Fruit fly (Drosophila melanogaster) whole organism, wandering third instar larva: ENCODE measurements around the gene chic.

ENCODE experiments used
- Abd-B ChIP-seq: fragments of >200 bp; optimal IDR thresholded peaks from 2 replicates; lab custom pipeline; 2017; ENCODE audit warnings: missing biosample characterization, missing genetic modification characterization
- HLH106 ChIP-seq: fragments of 200-800 bp; optimal IDR thresholded peaks from 3 replicates; lab custom pipeline; 2019; ENCODE audit warnings: missing biosample characterization, mild to moderate bottlenecking, missing genetic modification characterization, moderate library complexity
- Hnf4 ChIP-seq: fragments of 200-800 bp; sonication (Bioruptor generic); optimal IDR thresholded peaks from 2 replicates; lab custom pipeline; 2016; ENCODE audit warnings: missing biosample characterization, mild to moderate bottlenecking, missing genetic modification characterization
- Hr78 ChIP-seq: fragments of >200 bp; optimal IDR thresholded peaks from 2 replicates; lab custom pipeline; 2017; ENCODE audit warnings: missing biosample characterization, missing genetic modification characterization
- Jra ChIP-seq: sonication (Bioruptor generic); optimal IDR thresholded peaks from 2 replicates; lab custom pipeline; 2016; ENCODE audit warnings: missing biosample characterization, missing genetic modification characterization
- Mio ChIP-seq: sonication (Bioruptor generic); optimal IDR thresholded peaks from 2 replicates; lab custom pipeline; 2016; ENCODE audit warnings: missing biosample characterization, missing genetic modification characterization
- N ChIP-seq: fragments of >200 bp; optimal IDR thresholded peaks from 2 replicates; lab custom pipeline; 2018; ENCODE audit warnings: missing biosample characterization, missing external identifiers, missing genetic modification characterization
- OdsH ChIP-seq: fragments of 200-800 bp; sonication (Bioruptor generic); optimal IDR thresholded peaks from 2 replicates; lab custom pipeline; 2016; ENCODE audit warnings: missing biosample characterization, mild to moderate bottlenecking, missing genetic modification characterization
- dl ChIP-seq, 2 experiments: fragments of 175-275, 200-275 bp in 1 of 2; fragments of 200-275 bp in 1 of 2; sonication (Bioruptor generic); optimal IDR thresholded peaks; lab custom pipeline; 2018; ENCODE audit warnings: mild to moderate bottlenecking in 2 of 2, missing biosample characterization in 2 of 2, missing genetic modification characterization in 2 of 2, moderate library complexity in 2 of 2; ENCODE audit not compliant: partially characterized antibody in 2 of 2, insufficient read depth in 1 of 2
- ey ChIP-seq: fragments of 200-800 bp; sonication (Bioruptor generic); optimal IDR thresholded peaks from 2 replicates; lab custom pipeline; 2016; ENCODE audit warnings: missing biosample characterization, missing genetic modification characterization
- h ChIP-seq: fragments of 200-800 bp; sonication (Bioruptor generic); optimal IDR thresholded peaks from 3 replicates; lab custom pipeline; 2016; ENCODE audit warnings: missing biosample characterization, mild to moderate bottlenecking, missing genetic modification characterization
- jim ChIP-seq: fragments of 175-275, 200-325 bp; sonication (Bioruptor generic); optimal IDR thresholded peaks from 2 replicates; lab custom pipeline; 2016; ENCODE audit warnings: missing biosample characterization, mild to moderate bottlenecking, missing genetic modification characterization
- rgr ChIP-seq: fragments of 200-800 bp; sonication (Bioruptor generic); optimal IDR thresholded peaks from 3 replicates; lab custom pipeline; 2016; ENCODE audit warnings: missing biosample characterization, mild to moderate bottlenecking, missing genetic modification characterization
- usp ChIP-seq: fragments of >200 bp; optimal IDR thresholded peaks from 2 replicates; lab custom pipeline; 2017; ENCODE audit warnings: missing biosample characterization, missing genetic modification characterization

dm6 chr2L:5980862-5981432 lies at the start of gene chic:
- TF ChIP-seq jim (GFP tag; lab: Kevin White, UChicago) (no peak), N (GFP tag; lab: Kevin White, UChicago) (no peak), OdsH (GFP tag; lab: Kevin White, UChicago) (no peak), ey (GFP tag; lab: Kevin White, UChicago) (peak; percentile 45), Abd-B (GFP tag; lab: Kevin White, UChicago) (no peak), Hr78 (GFP tag; lab: Kevin White, UChicago) (no peak), usp (GFP tag; lab: Kevin White, UChicago) (no peak), Mio (GFP tag; lab: Kevin White, UChicago) (no peak), rgr (peak; percentile 29), HLH106 (tag; lab: Kevin White, UChicago) (peak; percentile 36), dl (GFP tag; optimal IDR thresholded peaks at IDR 0.05; lab: Kevin White, UChicago; ENCODE audit: insufficient read depth in 1 of 2, partially characterized antibody in 2 of 2) (no peak), Hnf4 (peak; percentile 43), Jra (GFP tag; lab: Kevin White, UChicago) (no peak), h (GFP tag; lab: Kevin White, UChicago) (peak; percentile 39)
